Fruit fly (Drosophila melanogaster): Measurements from ENCODE around the gene CG14132.

- TF ChIP-seq Hr96 (GFP tag; optimal IDR thresholded peaks at IDR 0.05) (no peak), Crg-1 (GFP tag; optimal IDR thresholded peaks at IDR 0.05) (peak; percentile 24), bab1 (GFP tag; optimal IDR thresholded peaks at IDR 0.05) (no peak), CG5204 (GFP tag; optimal IDR thresholded peaks at IDR 0.05) (no peak), CG7101 (tag; optimal IDR thresholded peaks at IDR 0.05) (peak; percentile 73), pad (GFP tag; optimal IDR thresholded peaks at IDR 0.05) (no peak), toe (GFP tag; optimal IDR thresholded peaks at IDR 0.05) (no peak)
Measured at dm6 chr3L:11689832-11690602, 25.1 kb downstream of the CG14132 start.
